Worm (Caenorhabditis elegans) whole organism, L1 larva: ENCODE data around the gene lro-1.

ENCODE experiments used
- C04F5.9 ChIP-seq: sonication (generic microtip); optimal IDR thresholded peaks from 2 replicates; lab custom pipeline; 2016; ENCODE audit warnings: missing genetic modification characterization, missing compliant biosample characterization
- C16A3.4 ChIP-seq: fragments of 150-350 bp; optimal IDR thresholded peaks from 2 replicates; lab custom pipeline; 2014; ENCODE audit warnings: missing biosample characterization, missing genetic modification characterization
- F16B12.6 ChIP-seq: fragments of 150-350 bp; optimal IDR thresholded peaks from 2 replicates; lab custom pipeline; 2014; ENCODE audit warnings: missing biosample characterization, missing genetic modification characterization
- aha-1 ChIP-seq: fragments of 150-350 bp; optimal IDR thresholded peaks from 2 replicates; lab custom pipeline; 2014; ENCODE audit warnings: missing biosample characterization, missing genetic modification characterization
- alr-1 ChIP-seq: fragments of 200-800 bp; sonication (Bioruptor generic); optimal IDR thresholded peaks from 2 replicates; lab custom pipeline; 2018; ENCODE audit warnings: borderline replicate concordance, mild to moderate bottlenecking, missing genetic modification characterization, missing compliant biosample characterization
- ceh-8 ChIP-seq: fragments of 200-800 bp; sonication (Bioruptor generic); optimal IDR thresholded peaks from 2 replicates; lab custom pipeline; 2018; ENCODE audit warnings: mild to moderate bottlenecking, missing genetic modification characterization, moderate library complexity, missing compliant biosample characterization
- ceh-82 ChIP-seq, 3 experiments: fragments of 150-350 bp in 1 of 3; sonication (generic microtip) in 2 of 3; optimal IDR thresholded peaks; 2 replicates each; lab custom pipeline; 2014 to 2017; ENCODE audit warnings: missing biosample characterization in 3 of 3, missing genetic modification characterization in 3 of 3
- ceh-90 ChIP-seq: sonication (generic microtip); optimal IDR thresholded peaks from 2 replicates; lab custom pipeline; 2016; ENCODE audit warnings: missing genetic modification characterization, missing compliant biosample characterization
- dsc-1 ChIP-seq: sonication (generic microtip); optimal IDR thresholded peaks from 2 replicates; lab custom pipeline; 2016; ENCODE audit warnings: mild to moderate bottlenecking, missing genetic modification characterization, missing compliant biosample characterization
- efl-1 ChIP-seq, 4 experiments: fragments of 150-350 bp; optimal IDR thresholded peaks in 3 of 4; peaks in 1 of 4; 1 replicate in 1 of 4; 2 replicates in 3 of 4; lab custom pipeline; 2014; ENCODE audit warnings: missing biosample characterization in 2 of 4, missing genetic modification characterization in 2 of 4, missing genetic modification reagents in 2 of 4
- egl-13 ChIP-seq: sonication (generic microtip); optimal IDR thresholded peaks from 2 replicates; lab custom pipeline; 2016; ENCODE audit warnings: missing genotype, missing genetic modification reagents, missing genetic modification characterization, missing compliant biosample characterization
- elt-2 ChIP-seq: sonication (generic microtip); optimal IDR thresholded peaks from 2 replicates; lab custom pipeline; 2016; ENCODE audit warnings: missing genetic modification characterization, mild to moderate bottlenecking, inconsistent platforms, missing compliant biosample characterization, missing genetic modification reagents
- elt-3 ChIP-seq, 6 experiments: fragments of 150-350 bp in 1 of 6; sonication (generic microtip); optimal IDR thresholded peaks; 2 replicates each; lab custom pipeline; 2017 to 2018; ENCODE audit warnings: missing biosample characterization in 6 of 6, missing genetic modification characterization in 6 of 6, inconsistent platforms in 1 of 6
- ets-5 ChIP-seq: fragments of 200-800 bp; sonication (Bioruptor generic); IDR thresholded peaks from 2 replicates; pipeline ENCODE4 v1.3.6; 2022; ENCODE audit warnings: missing genetic modification characterization, missing compliant biosample characterization
- fkh-8 ChIP-seq: sonication (generic microtip); optimal IDR thresholded peaks from 2 replicates; lab custom pipeline; 2016; ENCODE audit warnings: mild to moderate bottlenecking, missing genetic modification characterization, missing compliant biosample characterization
- grh-1 ChIP-seq: fragments of 200-800 bp; sonication (Bioruptor generic); IDR thresholded peaks from 2 replicates; pipeline ENCODE4 v1.3.6; 2022; ENCODE audit warnings: missing genetic modification reagents, missing genetic modification characterization, missing compliant biosample characterization
- hlh-4 ChIP-seq: sonication (generic microtip); optimal IDR thresholded peaks from 2 replicates; lab custom pipeline; 2016; ENCODE audit warnings: mild to moderate bottlenecking, missing genetic modification characterization, missing compliant biosample characterization
- irx-1 ChIP-seq: sonication (generic microtip); optimal IDR thresholded peaks from 2 replicates; lab custom pipeline; 2016; ENCODE audit warnings: missing genetic modification characterization, missing compliant biosample characterization
- isw-1 ChIP-seq: fragments of 200-800 bp; sonication (Bioruptor generic); IDR thresholded peaks from 2 replicates; pipeline ENCODE4 v1.3.6; 2022; ENCODE audit warnings: missing genetic modification characterization, missing compliant biosample characterization
- lin-35 ChIP-seq, 2 experiments: fragments of 150-350 bp; optimal IDR thresholded peaks; 2 replicates each; lab custom pipeline; 2014; ENCODE audit warnings: missing biosample characterization in 2 of 2, missing genetic modification characterization in 2 of 2, missing genetic modification reagents in 2 of 2
- lir-3 ChIP-seq: sonication (generic microtip); optimal IDR thresholded peaks from 2 replicates; lab custom pipeline; 2016; ENCODE audit warnings: mild to moderate bottlenecking, missing genetic modification characterization, moderate library complexity, missing compliant biosample characterization; ENCODE audit not compliant: poor library complexity
- lsy-2 ChIP-seq, 2 experiments: fragments of 150-350 bp; optimal IDR thresholded peaks; 2 replicates each; lab custom pipeline; 2014; ENCODE audit warnings: missing biosample characterization in 2 of 2, missing genetic modification characterization in 2 of 2
- mef-2 ChIP-seq: fragments of 150-350 bp; optimal IDR thresholded peaks from 2 replicates; lab custom pipeline; 2014; ENCODE audit warnings: missing biosample characterization, missing genetic modification characterization
- mep-1 ChIP-seq: fragments of 150-350 bp; optimal IDR thresholded peaks from 2 replicates; lab custom pipeline; 2014; ENCODE audit warnings: missing biosample characterization, missing genetic modification characterization
- nhr-19 ChIP-seq: fragments of 200-800 bp; sonication (Bioruptor generic); conservative IDR thresholded peaks from 2 replicates; pipeline ENCODE4 v1.3.6; 2022; ENCODE audit warnings: missing genetic modification characterization, missing compliant biosample characterization
- nhr-20 ChIP-seq: sonication (generic microtip); optimal IDR thresholded peaks from 2 replicates; lab custom pipeline; 2016; ENCODE audit warnings: mild to moderate bottlenecking, missing genetic modification characterization, missing compliant biosample characterization
- nhr-47 ChIP-seq: sonication (generic microtip); optimal IDR thresholded peaks from 2 replicates; lab custom pipeline; 2016; ENCODE audit warnings: mild to moderate bottlenecking, missing genetic modification characterization, moderate library complexity, missing compliant biosample characterization
- nhr-71 ChIP-seq: sonication (generic microtip); optimal IDR thresholded peaks from 2 replicates; lab custom pipeline; 2016; ENCODE audit warnings: mild to moderate bottlenecking, missing genetic modification characterization, moderate library complexity, missing compliant biosample characterization
- nhr-76 ChIP-seq: sonication (generic microtip); optimal IDR thresholded peaks from 2 replicates; lab custom pipeline; 2017; ENCODE audit warnings: missing biosample characterization, missing genetic modification characterization
- nhr-77 ChIP-seq: fragments of 150-350 bp; optimal IDR thresholded peaks from 2 replicates; lab custom pipeline; 2014; ENCODE audit warnings: missing biosample characterization, missing genetic modification characterization
- nhr-84 ChIP-seq: sonication (generic microtip); optimal IDR thresholded peaks from 2 replicates; lab custom pipeline; 2017; ENCODE audit warnings: missing biosample characterization, missing genetic modification characterization
- nhr-85 ChIP-seq: sonication (generic microtip); peaks from one replicate; lab custom pipeline; 2016; ENCODE audit warnings: missing genetic modification characterization, inconsistent platforms, missing compliant biosample characterization
- nhr-90 ChIP-seq: sonication (generic microtip); optimal IDR thresholded peaks from 2 replicates; lab custom pipeline; 2016; ENCODE audit warnings: mild to moderate bottlenecking, missing genetic modification characterization, missing compliant biosample characterization; ENCODE audit not compliant: poor library complexity
- pag-3 ChIP-seq: sonication (generic microtip); optimal IDR thresholded peaks from 2 replicates; lab custom pipeline; 2017; ENCODE audit warnings: missing genetic modification characterization, mild to moderate bottlenecking, missing compliant biosample characterization, antibody characterized with exemption, borderline replicate concordance; ENCODE audit not compliant: insufficient read depth
- pax-3 ChIP-seq: fragments of 200-800 bp; sonication (Bioruptor generic); optimal IDR thresholded peaks from 2 replicates; lab custom pipeline; 2018; ENCODE audit warnings: mild to moderate bottlenecking, missing genetic modification characterization, moderate library complexity, missing compliant biosample characterization
- snu-23 ChIP-seq: sonication (generic microtip); optimal IDR thresholded peaks from 2 replicates; lab custom pipeline; 2016; ENCODE audit warnings: missing genetic modification characterization, missing compliant biosample characterization
- sup-37 ChIP-seq: fragments of 200-800 bp; sonication (Bioruptor generic); optimal IDR thresholded peaks from 2 replicates; lab custom pipeline; 2018; ENCODE audit warnings: mild to moderate bottlenecking, missing genetic modification characterization, missing compliant biosample characterization
- tbx-2 ChIP-seq: sonication (generic microtip); optimal IDR thresholded peaks from 2 replicates; lab custom pipeline; 2016; ENCODE audit warnings: missing genetic modification characterization, missing compliant biosample characterization
- unc-62 ChIP-seq: fragments of 150-350 bp; optimal IDR thresholded peaks from 2 replicates; lab custom pipeline; 2014; ENCODE audit warnings: missing biosample characterization, missing genetic modification reagents, missing genetic modification characterization
- zag-1 ChIP-seq: fragments of 150-350 bp; optimal IDR thresholded peaks from 2 replicates; lab custom pipeline; 2014; ENCODE audit warnings: missing biosample characterization, missing genetic modification characterization
- zip-4 ChIP-seq: fragments of 200-800 bp; sonication (Bioruptor generic); optimal IDR thresholded peaks from 2 replicates; lab custom pipeline; 2018; ENCODE audit warnings: mild to moderate bottlenecking, missing genetic modification characterization, moderate library complexity, missing compliant biosample characterization
- ztf-11 ChIP-seq, 2 experiments: sonication (generic microtip); optimal IDR thresholded peaks; 2 replicates each; lab custom pipeline; 2016 to 2017; ENCODE audit warnings: missing genetic modification characterization in 2 of 2, missing biosample characterization in 1 of 2, missing compliant biosample characterization in 1 of 2

The lro-1 gene

DNA sequence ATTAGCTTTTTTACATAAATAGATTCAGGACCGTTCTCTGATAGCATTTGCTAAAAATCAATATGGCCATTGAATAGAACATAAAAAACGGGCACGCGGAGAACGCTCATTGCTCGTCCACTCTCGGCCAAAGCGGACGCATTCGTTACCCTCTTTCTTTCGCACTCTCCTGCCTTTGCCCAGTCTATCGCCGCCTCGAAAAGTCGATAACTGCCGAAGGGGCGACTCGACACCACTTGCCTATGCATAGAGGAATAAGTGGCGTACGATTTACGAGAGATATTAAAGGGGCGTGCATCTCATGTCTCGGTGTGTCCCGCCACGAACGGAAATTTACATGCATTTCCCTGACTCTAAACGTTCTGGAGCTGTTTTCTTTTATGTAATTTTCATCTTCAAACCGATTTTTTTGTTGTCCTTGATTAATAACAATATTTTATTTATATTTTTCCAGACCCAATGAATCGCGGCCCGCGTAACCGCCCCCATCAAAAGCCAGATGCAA lies 8.6 kb upstream of the lro-1 start, which contains the start of gene W05H9.4 (continued):
- TF ChIP-seq sup-37 (no peak), lin-35 (GFP tag; optimal IDR thresholded peaks at IDR 0.05; lab: Kevin White, UChicago) (peak in 1 of 2 experiments; percentile 23), nhr-20 (peak; percentile 4), snu-23 (GFP tag; lab: Kevin White, UChicago) (peak; percentile 40), egl-13 (tag; lab: Kevin White, UChicago) (peak; percentile 22), ets-5 (GFP tag; lab: Robert Waterston, UW) (no peak)

DNA sequence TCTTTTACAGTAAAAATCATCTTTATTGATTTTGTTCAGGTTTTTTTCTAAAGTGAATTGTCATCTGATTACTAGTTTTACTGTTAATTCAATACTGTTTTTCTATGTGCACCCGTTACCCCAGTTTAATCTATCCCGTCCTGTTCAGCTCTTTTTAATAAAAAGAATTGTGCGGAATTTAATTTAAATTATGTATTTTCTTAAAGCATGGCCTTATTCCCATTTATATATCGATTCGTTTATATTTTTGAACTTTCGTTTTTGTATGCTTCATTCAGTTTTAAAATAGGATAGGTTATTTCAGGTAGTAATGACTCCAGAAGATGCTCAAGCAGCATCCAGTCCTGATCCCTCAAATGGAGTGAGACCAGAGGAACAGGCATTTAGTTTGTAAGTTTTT lies 5.2 kb upstream of the lro-1 start, which contains the start of gene W05H9.2:
TSS of gene W05H9.2 (plus strand) at position 301 of the 400 bp plus-strand sequence.
- TF ChIP-seq zag-1 (tag; lab: Kevin White, UChicago): no peak

DNA sequence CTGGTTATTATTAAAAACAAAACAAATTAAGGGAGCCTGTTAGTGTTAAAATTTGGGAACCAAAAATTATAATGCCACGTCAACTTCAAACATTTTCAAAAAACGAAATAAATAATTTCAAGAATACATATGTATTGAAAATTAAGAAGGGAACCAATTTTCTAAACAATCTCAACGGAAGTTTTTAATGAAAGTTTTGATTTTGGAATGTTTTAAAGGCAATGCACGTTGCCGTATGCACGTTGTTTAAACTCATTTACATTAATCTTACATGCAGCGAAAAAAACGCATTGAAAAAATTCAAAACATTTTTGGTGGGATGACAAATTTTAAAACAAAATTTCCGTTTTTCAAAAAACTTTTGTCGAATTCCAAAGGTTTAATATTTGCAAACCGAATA lies 1.9 kb downstream of the lro-1 start:
- TF ChIP-seq hlh-4: no peak
- TF ChIP-seq lir-3 (tag; lab: Kevin White, UChicago): no peak
- no peak for TF ChIP-seq nhr-77
- TF ChIP-seq mef-2 (tag; lab: Kevin White, UChicago): no peak
- TF ChIP-seq zip-4 (GFP tag; lab: Kevin White, UChicago): no peak
- no peak for TF ChIP-seq C16A3.4 (tag; lab: Kevin White, UChicago)
- TF ChIP-seq pax-3: no peak
- TF ChIP-seq sup-37: no peak
- TF ChIP-seq, all 84 proteins: peak for 0

DNA sequence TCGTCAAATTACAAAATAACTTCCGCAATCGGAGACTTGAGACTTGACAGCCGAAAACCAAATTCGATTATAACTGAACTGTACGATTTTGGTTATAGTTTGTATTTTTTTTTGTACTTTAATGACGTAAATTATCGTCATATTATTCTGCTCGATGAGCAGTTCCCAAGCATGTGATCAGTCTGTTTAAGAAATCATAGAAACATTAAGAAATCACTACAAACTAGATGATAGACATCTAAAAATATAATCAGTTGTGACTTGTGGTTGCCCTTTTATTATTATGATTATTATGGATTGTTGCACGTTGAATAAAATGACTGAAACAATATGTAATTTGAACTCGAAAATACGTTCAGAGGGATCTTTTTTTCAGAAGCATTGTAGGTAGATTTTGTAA lies 2.4 kb downstream of the lro-1 start:
- no peak for TF ChIP-seq isw-1 (GFP tag; lab: Robert Waterston, UW)
- no peak for TF ChIP-seq alr-1
- peak in 1 of 2 experiments; percentile 36 for TF ChIP-seq lin-35 (GFP tag; optimal IDR thresholded peaks at IDR 0.05; lab: Kevin White, UChicago)
- peak; percentile 20 for TF ChIP-seq nhr-20
- TF ChIP-seq nhr-71: peak; percentile 19
- TF ChIP-seq elt-2: peak; percentile 64
- TF ChIP-seq nhr-84 (tag; lab: Kevin White, UChicago): no peak
- no peak for TF ChIP-seq elt-3 (tag; optimal IDR thresholded peaks at IDR 0.05; lab: Kevin White, UChicago)
- TF ChIP-seq tbx-2: no peak

DNA sequence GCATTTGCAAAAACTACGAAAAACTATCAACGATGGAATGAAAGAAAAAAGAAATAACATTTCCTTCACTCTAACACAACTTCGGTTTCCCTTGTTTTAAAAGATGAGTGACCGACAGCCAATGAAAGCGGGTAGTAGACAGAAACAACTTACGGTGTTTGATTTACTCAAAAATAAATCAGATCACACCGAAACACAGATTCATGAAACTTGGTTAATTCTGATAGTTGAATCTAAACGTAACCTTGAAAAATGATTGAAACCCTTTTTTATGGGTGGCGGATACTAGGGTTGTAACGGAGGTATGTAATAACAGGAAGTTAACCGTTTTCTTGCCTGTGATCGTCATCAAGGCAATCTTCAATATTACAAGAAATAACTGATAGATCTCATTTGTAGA lies 3.5 kb downstream of the lro-1 start:
- TF ChIP-seq dsc-1 (no peak), elt-2 (no peak), C04F5.9 (no peak), snu-23 (GFP tag; lab: Kevin White, UChicago) (peak; percentile 52), elt-3 (tag; optimal IDR thresholded peaks at IDR 0.05; lab: Kevin White, UChicago) (peak in 3 of 6 experiments; percentile 23 to 66 (median 50)), lsy-2 (tag; optimal IDR thresholded peaks at IDR 0.05; lab: Kevin White, UChicago) (peak in 1 of 2 experiments; percentile 24), efl-1 (optimal IDR thresholded peaks at IDR 0.05; lab: Kevin White, UChicago) (no peak), efl-1 (GFP tag; optimal IDR thresholded peaks at IDR 0.05 in 1 of 2; lab: Kevin White, UChicago) (no peak), mef-2 (tag; lab: Kevin White, UChicago) (no peak), grh-1 (no peak), ztf-11 (tag; optimal IDR thresholded peaks at IDR 0.05; lab: Kevin White, UChicago) (no peak), nhr-47 (peak; percentile 12), mep-1 (peak; percentile 31), alr-1 (no peak), pag-3 (tag; lab: Kevin White, UChicago) (no peak), nhr-20 (peak; percentile 56), nhr-84 (tag; lab: Kevin White, UChicago) (no peak), nhr-85 (tag; lab: Kevin White, UChicago) (peak; percentile 95), ceh-90 (tag; lab: Kevin White, UChicago) (no peak), aha-1 (tag; lab: Kevin White, UChicago) (no peak), ceh-8 (GFP tag; lab: Kevin White, UChicago) (no peak), nhr-76 (no peak), fkh-8 (no peak), irx-1 (tag; lab: Kevin White, UChicago) (peak; percentile 38), unc-62 (GFP tag; lab: Kevin White, UChicago) (no peak), lin-35 (GFP tag; optimal IDR thresholded peaks at IDR 0.05; lab: Kevin White, UChicago) (peak in 1 of 2 experiments; percentile 17), nhr-71 (peak; percentile 69), nhr-90 (tag; lab: Kevin White, UChicago) (peak; percentile 64), F16B12.6 (tag; lab: Kevin White, UChicago) (no peak), nhr-77 (no peak), ceh-82 (tag; optimal IDR thresholded peaks at IDR 0.05; lab: Kevin White, UChicago) (no peak), tbx-2 (peak; percentile 10), nhr-19 (GFP tag; lab: Robert Waterston, UW) (0 out of 2 replicates have a peak, but pooled peaks have one; percentile 3)
